Fruit fly (Drosophila melanogaster) whole organism, embryonic: ENCODE measurements around the gene PGAP2.
A peak's percentile ranks its signal among the peaks of the same experiment; 100 is the strongest.

Source experiments
- Aef1 ChIP-seq: fragments of 200-800 bp; sonication (Bioruptor generic); IDR thresholded peaks from 3 replicates; pipeline ENCODE4 v1.3.6; 2022; ENCODE audit warnings: missing biosample characterization, missing genetic modification characterization
- Bdp1 ChIP-seq: fragments of 200-800 bp; sonication (Bioruptor generic); optimal IDR thresholded peaks from 3 replicates; lab custom pipeline; 2016; ENCODE audit warnings: missing biosample characterization, missing genetic modification characterization
- CG10209 ChIP-seq: fragments of 200-800 bp; sonication (Bioruptor generic); optimal IDR thresholded peaks from 3 replicates; lab custom pipeline; 2017; ENCODE audit warnings: missing biosample characterization, mild to moderate bottlenecking, missing genetic modification characterization, missing genetic modification reagents
- CG10321 ChIP-seq: fragments of 200-800 bp; sonication (Bioruptor generic); IDR thresholded peaks from 2 replicates; pipeline ENCODE4 v1.3.6; 2022; ENCODE audit warnings: missing biosample characterization, missing genetic modification characterization
- CG12071 ChIP-seq: fragments of 200-800 bp; sonication (Bioruptor generic); optimal IDR thresholded peaks from 3 replicates; lab custom pipeline; 2018; ENCODE audit warnings: missing biosample characterization, mild to moderate bottlenecking, missing genetic modification characterization
- CG13123 ChIP-seq: fragments of 200-800 bp; sonication (Bioruptor generic); optimal IDR thresholded peaks from 2 replicates; lab custom pipeline; 2016; ENCODE audit warnings: missing biosample characterization, missing genetic modification characterization
- CG14050 ChIP-seq: fragments of 200-800 bp; sonication (Bioruptor generic); IDR thresholded peaks from 3 replicates; pipeline ENCODE4 v1.3.6; 2022; ENCODE audit warnings: missing biosample characterization, missing genetic modification characterization
- CG1647 ChIP-seq: fragments of 200-800 bp; sonication (Bioruptor generic); optimal IDR thresholded peaks from 3 replicates; lab custom pipeline; 2016; ENCODE audit warnings: missing biosample characterization, missing genetic modification characterization
- CG2875 ChIP-seq: fragments of 200-800 bp; sonication (Bioruptor generic); optimal IDR thresholded peaks from 2 replicates; lab custom pipeline; 2017; ENCODE audit warnings: missing biosample characterization, mild to moderate bottlenecking, missing genetic modification characterization, missing genetic modification reagents
- CG31441 ChIP-seq: fragments of 200-800 bp; sonication (Bioruptor generic); IDR thresholded peaks from 2 replicates; pipeline ENCODE4 v1.3.6; 2022; ENCODE audit warnings: missing biosample characterization, missing genetic modification characterization
- CG4282 ChIP-seq: fragments of 200-800 bp; sonication (Bioruptor generic); optimal IDR thresholded peaks from 2 replicates; lab custom pipeline; 2016; ENCODE audit warnings: missing biosample characterization, missing genetic modification characterization
- CG5180 ChIP-seq: fragments of 200-800 bp; sonication (Bioruptor generic); optimal IDR thresholded peaks from 3 replicates; lab custom pipeline; 2017; ENCODE audit warnings: missing biosample characterization, missing genetic modification characterization, mild to moderate bottlenecking, moderate library complexity, missing genetic modification reagents
- CG6654 ChIP-seq: fragments of 200-800 bp; sonication (Bioruptor generic); optimal IDR thresholded peaks from 2 replicates; lab custom pipeline; 2017; ENCODE audit warnings: missing biosample characterization, mild to moderate bottlenecking, missing genetic modification characterization
- CG6813 ChIP-seq: fragments of 200-800 bp; sonication (Bioruptor generic); optimal IDR thresholded peaks from 2 replicates; lab custom pipeline; 2017; ENCODE audit warnings: missing biosample characterization, missing genetic modification characterization, mild to moderate bottlenecking, moderate library complexity, missing genetic modification reagents
- CG7372 ChIP-seq: fragments of 200-800 bp; sonication (Bioruptor generic); IDR thresholded peaks from 2 replicates; pipeline ENCODE4 v1.3.6; 2022; ENCODE audit warnings: missing biosample characterization, missing genetic modification characterization
- CG9437 ChIP-seq: fragments of 200-800 bp; sonication (Bioruptor generic); optimal IDR thresholded peaks from 2 replicates; lab custom pipeline; 2018; ENCODE audit warnings: missing biosample characterization, mild to moderate bottlenecking, missing genetic modification characterization
- CG9727 ChIP-seq: fragments of 200-800 bp; sonication (Bioruptor generic); optimal IDR thresholded peaks from 3 replicates; lab custom pipeline; 2017; ENCODE audit warnings: missing biosample characterization, mild to moderate bottlenecking, missing genetic modification characterization
- Dbx ChIP-seq: fragments of 200-800 bp; sonication (Bioruptor generic); IDR thresholded peaks from 3 replicates; pipeline ENCODE4 v1.3.6; 2022; ENCODE audit warnings: missing biosample characterization, missing genetic modification characterization
- HLH4C ChIP-seq: fragments of 200-800 bp; sonication (Bioruptor generic); IDR thresholded peaks from 3 replicates; pipeline ENCODE4 v1.3.6; 2022; ENCODE audit warnings: missing biosample characterization, missing genetic modification characterization; ENCODE audit not compliant: partially characterized antibody
- Hey ChIP-seq: fragments of 200-800 bp; sonication (Bioruptor generic); optimal IDR thresholded peaks from 3 replicates; lab custom pipeline; 2018; ENCODE audit warnings: missing biosample characterization, mild to moderate bottlenecking, missing genetic modification characterization
- Hr39 ChIP-seq: fragments of >200 bp; optimal IDR thresholded peaks from 2 replicates; lab custom pipeline; 2017
- MTF-1 ChIP-seq: fragments of 200-800 bp; sonication (Bioruptor generic); optimal IDR thresholded peaks from 2 replicates; lab custom pipeline; 2018; ENCODE audit warnings: missing biosample characterization, mild to moderate bottlenecking, missing genetic modification characterization, borderline replicate concordance
- Mrtf ChIP-seq: fragments of 200-800 bp; sonication (Bioruptor generic); IDR thresholded peaks from 3 replicates; pipeline ENCODE4 v1.3.6; 2022; ENCODE audit warnings: missing biosample characterization, missing genetic modification characterization
- Nf-YC ChIP-seq: fragments of 200-800 bp; optimal IDR thresholded peaks from 3 replicates; lab custom pipeline; 2019; ENCODE audit warnings: missing biosample characterization, mild to moderate bottlenecking, missing genetic modification characterization, moderate library complexity
- Six4 ChIP-seq: fragments of 200-800 bp; sonication (Bioruptor generic); optimal IDR thresholded peaks from 2 replicates; lab custom pipeline; 2016; ENCODE audit warnings: missing biosample characterization, missing genetic modification characterization
- Sry-β ChIP-seq: fragments of 200-800 bp; sonication (Bioruptor generic); optimal IDR thresholded peaks from 2 replicates; lab custom pipeline; 2018; ENCODE audit warnings: missing biosample characterization, mild to moderate bottlenecking, missing genetic modification characterization, moderate library complexity
- Sry-δ ChIP-seq: fragments of 200-800 bp; sonication (Bioruptor generic); optimal IDR thresholded peaks from 2 replicates; lab custom pipeline; 2016; ENCODE audit warnings: missing biosample characterization, missing genetic modification characterization
- Xbp1 ChIP-seq: fragments of 200-800 bp; sonication (Bioruptor generic); optimal IDR thresholded peaks from 3 replicates; lab custom pipeline; 2016; ENCODE audit warnings: missing biosample characterization, mild to moderate bottlenecking, missing genetic modification characterization
- Xrp1 ChIP-seq: fragments of 200-800 bp; sonication (Bioruptor generic); IDR thresholded peaks from 2 replicates; pipeline ENCODE4 v1.3.6; 2022; ENCODE audit warnings: missing biosample characterization, missing genetic modification characterization
- ac ChIP-seq: fragments of 200-800 bp; sonication (Bioruptor generic); optimal IDR thresholded peaks from 3 replicates; lab custom pipeline; 2017; ENCODE audit warnings: missing biosample characterization, mild to moderate bottlenecking, missing genetic modification characterization
- ase ChIP-seq: fragments of 200-800 bp; sonication (Bioruptor generic); IDR thresholded peaks from 3 replicates; pipeline ENCODE4 v1.3.6; 2022; ENCODE audit warnings: missing biosample characterization, missing genetic modification characterization
- ash1 ChIP-seq: fragments of 200-800 bp; sonication (Bioruptor generic); optimal IDR thresholded peaks from 2 replicates; lab custom pipeline; 2018; ENCODE audit warnings: missing biosample characterization, mild to moderate bottlenecking, missing genetic modification characterization
- bbx ChIP-seq: fragments of 200-800 bp; sonication (Bioruptor generic); IDR thresholded peaks from 2 replicates; pipeline ENCODE4 v1.3.6; 2022; ENCODE audit warnings: missing biosample characterization, missing genetic modification characterization; ENCODE audit not compliant: partially characterized antibody
- btn ChIP-seq: fragments of 200-800 bp; sonication (Bioruptor generic); optimal IDR thresholded peaks from 2 replicates; lab custom pipeline; 2016; ENCODE audit warnings: missing biosample characterization, missing genetic modification characterization
- chif ChIP-seq, 2 experiments: fragments of 200-800 bp; sonication (Bioruptor generic); optimal IDR thresholded peaks; 3 replicates each; lab custom pipeline; 2016; ENCODE audit warnings: missing biosample characterization in 2 of 2, missing genetic modification characterization in 2 of 2
- cwo ChIP-seq: fragments of 200-800 bp; sonication (Bioruptor generic); optimal IDR thresholded peaks from 3 replicates; lab custom pipeline; 2017; ENCODE audit warnings: missing biosample characterization, missing genetic modification characterization, mild to moderate bottlenecking, moderate library complexity, missing genetic modification reagents
- danr ChIP-seq: fragments of 200-800 bp; sonication (Bioruptor generic); IDR thresholded peaks from 2 replicates; pipeline ENCODE4 v1.3.6; 2022; ENCODE audit warnings: missing biosample characterization, missing genetic modification characterization
- disco-r ChIP-seq: fragments of 200-800 bp; sonication (Bioruptor generic); optimal IDR thresholded peaks from 2 replicates; lab custom pipeline; 2016; ENCODE audit warnings: missing biosample characterization, missing genetic modification characterization
- dmrt99B ChIP-seq: fragments of 200-800 bp; sonication (Bioruptor generic); optimal IDR thresholded peaks from 2 replicates; lab custom pipeline; 2018; ENCODE audit warnings: missing biosample characterization, mild to moderate bottlenecking, missing genetic modification characterization, moderate library complexity
- fd3F ChIP-seq: fragments of 200-800 bp; sonication (Bioruptor generic); optimal IDR thresholded peaks from 2 replicates; lab custom pipeline; 2018; ENCODE audit warnings: missing biosample characterization, mild to moderate bottlenecking, missing genetic modification characterization, moderate library complexity
- hkb ChIP-seq, 2 experiments: fragments of 200-800 bp in 1 of 2; fragments of >200 bp in 1 of 2; sonication (Bioruptor generic) in 1 of 2; IDR thresholded peaks in 1 of 2; optimal IDR thresholded peaks in 1 of 2; 2 replicates each; pipeline versions ENCODE4 v1.3.6 to Lab custom; 2017 to 2022; ENCODE audit warnings: missing biosample characterization in 1 of 2, missing genetic modification characterization in 1 of 2
- knrl ChIP-seq: fragments of 200-800 bp; sonication (Bioruptor generic); IDR thresholded peaks from 3 replicates; pipeline ENCODE4 v1.3.6; 2022; ENCODE audit warnings: missing biosample characterization, missing genetic modification characterization; ENCODE audit not compliant: partially characterized antibody
- lilli ChIP-seq: fragments of 200-800 bp; sonication (Bioruptor generic); optimal IDR thresholded peaks from 3 replicates; lab custom pipeline; 2016; ENCODE audit warnings: missing biosample characterization, missing genetic modification characterization
- org-1 ChIP-seq: fragments of 200-800 bp; sonication (Bioruptor generic); optimal IDR thresholded peaks from 2 replicates; lab custom pipeline; 2017; ENCODE audit warnings: missing biosample characterization, missing genetic modification characterization
- sim ChIP-seq: fragments of 200-800 bp; sonication (Bioruptor generic); IDR thresholded peaks from 2 replicates; pipeline ENCODE4 v1.3.6; 2022; ENCODE audit warnings: missing biosample characterization, missing genetic modification characterization
- sima ChIP-seq: fragments of 200-800 bp; sonication (Bioruptor generic); optimal IDR thresholded peaks from 2 replicates; lab custom pipeline; 2016; ENCODE audit warnings: missing biosample characterization, missing genetic modification characterization
- sob ChIP-seq: fragments of 200-800 bp; sonication (Bioruptor generic); IDR thresholded peaks from 2 replicates; pipeline ENCODE4 v1.3.6; 2022; ENCODE audit warnings: missing biosample characterization, missing genetic modification characterization
- sug ChIP-seq: fragments of 200-800 bp; optimal IDR thresholded peaks from 2 replicates; lab custom pipeline; 2019; ENCODE audit warnings: missing biosample characterization, mild to moderate bottlenecking, missing genetic modification characterization, moderate library complexity
- tin ChIP-seq: fragments of 200-800 bp; sonication (Bioruptor generic); optimal IDR thresholded peaks from 3 replicates; lab custom pipeline; 2016; ENCODE audit warnings: missing biosample characterization, missing genetic modification characterization
- tx ChIP-seq: fragments of 200-800 bp; sonication (Bioruptor generic); optimal IDR thresholded peaks from 2 replicates; lab custom pipeline; 2016; ENCODE audit warnings: missing biosample characterization, missing genetic modification characterization

Gene PGAP2

dm6 chr2L:852647-853111 is 33.4 kb upstream of the PGAP2 start, which contains the start of the genes CG4291 and kraken (continued):
- TF ChIP-seq Dbx (GFP tag; lab: Robert Waterston, UW) (peak; percentile 68; the same call in 2 of the 3 replicates), bbx (GFP tag; lab: Robert Waterston, UW) (peak; percentile 65), danr (GFP tag; lab: Robert Waterston, UW) (no peak), Nf-YC (tag; lab: Kevin White, UChicago) (peak; percentile 61), ase (GFP tag; lab: Robert Waterston, UW) (peak; percentile 56; the same call in 1 of the 3 replicates), ac (no peak), CG13123 (no peak), CG9727 (GFP tag; lab: Kevin White, UChicago) (no peak), tx (GFP tag; lab: Kevin White, UChicago) (peak; percentile 11), CG7372 (GFP tag; lab: Robert Waterston, UW) (no peak), sob (GFP tag; lab: Robert Waterston, UW) (peak; percentile 60), sim (GFP tag; lab: Robert Waterston, UW) (peak; percentile 49; the same call in 1 of the 2 replicates), HLH4C (GFP tag; lab: Robert Waterston, UW) (peak; percentile 67), CG12071 (no peak), tin (GFP tag; lab: Kevin White, UChicago) (peak; percentile 24), CG6654 (GFP tag; lab: Kevin White, UChicago) (no peak), btn (GFP tag; lab: Kevin White, UChicago) (no peak), Bdp1 (GFP tag; lab: Kevin White, UChicago) (peak; percentile 11), Hey (tag; lab: Kevin White, UChicago) (no peak), MTF-1 (peak; percentile 64), Six4 (GFP tag; lab: Kevin White, UChicago) (no peak), sug (tag; lab: Kevin White, UChicago) (peak; percentile 69), CG5180 (GFP tag; lab: Kevin White, UChicago) (no peak), CG10321 (peak; percentile 42; the same call in 1 of the 2 replicates), org-1 (GFP tag; lab: Kevin White, UChicago) (peak; percentile 20), disco-r (GFP tag; lab: Kevin White, UChicago) (no peak), CG2875 (GFP tag; lab: Kevin White, UChicago) (no peak), CG9437 (GFP tag; lab: Kevin White, UChicago) (peak; percentile 11), CG14050 (GFP tag; lab: Robert Waterston, UW) (peak; percentile 42; the same call in 2 of the 3 replicates), Hr39 (no peak), Xrp1 (GFP tag; lab: Robert Waterston, UW) (peak; percentile 56), Sry-β (GFP tag; lab: Kevin White, UChicago) (peak; percentile 99), CG1647 (GFP tag; lab: Kevin White, UChicago) (no peak), Aef1 (GFP tag; lab: Robert Waterston, UW) (peak; percentile 56), Sry-δ (GFP tag; lab: Kevin White, UChicago) (peak; percentile 60), knrl (GFP tag; lab: Robert Waterston, UW) (no peak), dmrt99B (peak; percentile 35), Mrtf (no peak; the same call in 2 of the 3 replicates), CG6813 (GFP tag; lab: Kevin White, UChicago) (no peak), sima (no peak), hkb (optimal IDR thresholded peaks at IDR 0.05; lab: Kevin White, UChicago) (no peak), hkb (GFP tag; IDR thresholded peaks at IDR 0.05; lab: Robert Waterston, UW) (no peak; the same call in 1 of the 2 replicates), CG10209 (peak; percentile 30), ash1 (peak; percentile 14), lilli (GFP tag; lab: Kevin White, UChicago) (peak; percentile 78), cwo (GFP tag; lab: Kevin White, UChicago) (peak; percentile 54), Xbp1 (GFP tag; lab: Kevin White, UChicago) (peak; percentile 68), CG31441 (peak; percentile 49; the same call in 1 of the 2 replicates), CG4282 (GFP tag; lab: Kevin White, UChicago) (no peak), chif (GFP tag; optimal IDR thresholded peaks at IDR 0.05; lab: Kevin White, UChicago) (peak; percentile 1 to 59), fd3F (GFP tag; lab: Kevin White, UChicago) (peak; percentile 39)
